Fruit fly (Drosophila melanogaster): ENCODE results near the gene CG14417.

DNA sequence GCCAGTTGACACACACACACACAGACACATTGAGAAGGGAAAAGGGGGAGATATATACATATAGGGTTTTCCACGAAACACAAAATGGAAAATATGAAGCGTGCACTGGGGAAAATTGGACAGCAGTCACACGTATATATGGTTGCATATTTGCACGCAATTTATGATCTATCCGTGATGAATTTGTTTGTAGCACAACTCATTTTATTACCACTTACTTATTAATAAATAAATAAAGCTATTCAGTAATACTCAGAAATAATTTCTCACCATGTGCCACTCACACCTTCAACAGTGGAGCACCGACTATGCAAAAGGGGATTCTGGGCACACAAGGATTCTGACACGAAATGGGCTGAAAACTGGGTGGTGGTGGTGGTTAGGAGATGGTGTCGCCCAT, 37.8 kb upstream of the CG14417 start:
- no peak for TF ChIP-seq CG7101 (tag; optimal IDR thresholded peaks at IDR 0.05)
- TF ChIP-seq cic (GFP tag; optimal IDR thresholded peaks at IDR 0.05) = no peak
- no peak for TF ChIP-seq pad (GFP tag; optimal IDR thresholded peaks at IDR 0.05)
- no peak for TF ChIP-seq Crg-1 (GFP tag; optimal IDR thresholded peaks at IDR 0.05)
- no peak for TF ChIP-seq CG7045 (GFP tag; optimal IDR thresholded peaks at IDR 0.05)
- no peak for TF ChIP-seq bab1 (GFP tag; optimal IDR thresholded peaks at IDR 0.05)
- TF ChIP-seq CG14711 (tag; optimal IDR thresholded peaks at IDR 0.05) = no peak
- no peak for TF ChIP-seq cnc (optimal IDR thresholded peaks at IDR 0.05)
- TF ChIP-seq Hr96 (GFP tag; optimal IDR thresholded peaks at IDR 0.05) = no peak
- no peak for TF ChIP-seq CG33017 (tag; optimal IDR thresholded peaks at IDR 0.05)
- TF ChIP-seq Mnt (GFP tag; optimal IDR thresholded peaks at IDR 0.05) = no peak
- no peak for TF ChIP-seq kay (GFP tag; ENCODE audit: borderline replicate concordance)

Measured in whole organism, adult.